Worm (Caenorhabditis elegans) whole organism, L4 larva: ENCODE measurements around the gene F35H8.2.

Experiments used
- F49E8.2 ChIP-seq: sonication (generic microtip); optimal IDR thresholded peaks from 2 replicates; lab custom pipeline; 2016; ENCODE audit warnings: missing compliant biosample characterization, mild to moderate bottlenecking, missing genetic modification characterization, borderline replicate concordance
- Y48G9A.11 ChIP-seq: fragments of 200-800 bp; sonication (Bioruptor generic); IDR thresholded peaks from 2 replicates; pipeline ENCODE4 v1.3.6; 2022; ENCODE audit warnings: missing genetic modification reagents, missing genetic modification characterization, missing compliant biosample characterization
- Y5F2A.4 ChIP-seq: fragments of 200-800 bp; sonication (Bioruptor generic); optimal IDR thresholded peaks from 2 replicates; lab custom pipeline; 2018; ENCODE audit warnings: mild to moderate bottlenecking, missing genetic modification characterization, missing compliant biosample characterization
- ZK337.2 ChIP-seq: fragments of 200-800 bp; sonication (Bioruptor generic); IDR thresholded peaks from 2 replicates; pipeline ENCODE4 v1.3.6; 2022; ENCODE audit warnings: missing genetic modification reagents, missing genetic modification characterization, missing compliant biosample characterization
- aha-1 ChIP-seq: fragments of 150-350 bp; peaks from one replicate; lab custom pipeline; 2014; ENCODE audit warnings: missing biosample characterization, missing genetic modification characterization
- ceh-28 ChIP-seq: fragments of 150-350 bp; optimal IDR thresholded peaks from 2 replicates; lab custom pipeline; 2014; ENCODE audit warnings: missing biosample characterization, missing genetic modification reagents, missing genetic modification characterization
- ceh-44 ChIP-seq: fragments of 200-800 bp; sonication (Bioruptor generic); IDR thresholded peaks from 2 replicates; pipeline ENCODE4 v1.3.6; 2022; ENCODE audit warnings: missing genetic modification reagents, missing genetic modification characterization, missing compliant biosample characterization
- ceh-82 ChIP-seq: sonication (generic microtip); optimal IDR thresholded peaks from 2 replicates; lab custom pipeline; 2017; ENCODE audit warnings: missing biosample characterization, missing genetic modification characterization
- ctbp-1 ChIP-seq: fragments of 200-800 bp; sonication (Bioruptor generic); IDR thresholded peaks from 2 replicates; pipeline ENCODE4 v1.3.6; 2022; ENCODE audit warnings: missing genetic modification reagents, missing genetic modification characterization, missing compliant biosample characterization
- daf-16 ChIP-seq, 3 experiments: sonication (generic microtip); optimal IDR thresholded peaks; 2 replicates each; lab custom pipeline; 2016 to 2017; ENCODE audit warnings: missing genetic modification characterization in 3 of 3, missing genetic modification reagents in 3 of 3, mild to moderate bottlenecking in 2 of 3, missing compliant biosample characterization in 2 of 3, missing biosample characterization in 1 of 3, moderate library complexity in 1 of 3
- dmd-6 ChIP-seq: fragments of 200-800 bp; sonication (Bioruptor generic); IDR thresholded peaks from 2 replicates; pipeline ENCODE4 v1.3.6; 2022; ENCODE audit warnings: missing genetic modification reagents, missing genetic modification characterization, missing compliant biosample characterization
- duxl-1 ChIP-seq: sonication (generic microtip); optimal IDR thresholded peaks from 2 replicates; lab custom pipeline; 2016; ENCODE audit warnings: mild to moderate bottlenecking, missing genetic modification characterization, moderate library complexity, missing compliant biosample characterization; ENCODE audit not compliant: poor library complexity
- dve-1 ChIP-seq: sonication (generic microtip); optimal IDR thresholded peaks from 2 replicates; lab custom pipeline; 2017; ENCODE audit warnings: antibody characterized with exemption, mild to moderate bottlenecking, missing genetic modification characterization, missing compliant biosample characterization; ENCODE audit not compliant: insufficient read depth
- egl-43 ChIP-seq: fragments of 200-800 bp; sonication (Bioruptor generic); IDR thresholded peaks from 2 replicates; pipeline ENCODE4 v1.3.6; 2022; ENCODE audit warnings: missing genetic modification reagents, missing genetic modification characterization, missing compliant biosample characterization
- fkh-10 ChIP-seq: fragments of 150-350 bp; optimal IDR thresholded peaks from 2 replicates; lab custom pipeline; 2014; ENCODE audit warnings: missing biosample characterization, missing genetic modification reagents, missing genetic modification characterization
- hif-1 ChIP-seq, 2 experiments: sonication (generic microtip); optimal IDR thresholded peaks; 2 replicates each; lab custom pipeline; 2016 to 2017; ENCODE audit warnings: missing compliant biosample characterization in 2 of 2, missing genetic modification characterization in 2 of 2, missing genetic modification reagents in 2 of 2, missing genotype in 2 of 2, mild to moderate bottlenecking in 1 of 2
- hlh-11 ChIP-seq: fragments of 200-800 bp; sonication (Bioruptor generic); optimal IDR thresholded peaks from 2 replicates; lab custom pipeline; 2018; ENCODE audit warnings: mild to moderate bottlenecking, missing genetic modification characterization, missing compliant biosample characterization
- hlh-30 ChIP-seq: sonication (generic microtip); optimal IDR thresholded peaks from 2 replicates; lab custom pipeline; 2017; ENCODE audit warnings: antibody characterized with exemption, mild to moderate bottlenecking, missing genetic modification characterization, missing compliant biosample characterization; ENCODE audit not compliant: insufficient read depth
- lin-1 ChIP-seq: fragments of 200-800 bp; sonication (Bioruptor generic); IDR thresholded peaks from 2 replicates; pipeline ENCODE4 v1.3.6; 2022; ENCODE audit warnings: missing genetic modification reagents, missing genetic modification characterization, missing compliant biosample characterization
- lir-3 ChIP-seq: sonication (generic microtip); optimal IDR thresholded peaks from 2 replicates; lab custom pipeline; 2016; ENCODE audit warnings: mild to moderate bottlenecking, missing genetic modification characterization, missing compliant biosample characterization
- mdl-1 ChIP-seq, 2 experiments: fragments of 150-350 bp in 1 of 2; sonication (generic microtip) in 1 of 2; optimal IDR thresholded peaks; 2 replicates each; lab custom pipeline; 2014 to 2017; ENCODE audit warnings: missing biosample characterization in 2 of 2, missing genetic modification characterization in 2 of 2
- mep-1 ChIP-seq: fragments of 150-350 bp; sonication (generic microtip); optimal IDR thresholded peaks from 3 replicates; lab custom pipeline; 2014; ENCODE audit warnings: missing biosample characterization, missing genetic modification characterization
- mes-2 ChIP-seq: sonication (generic microtip); optimal IDR thresholded peaks from 2 replicates; lab custom pipeline; 2016; ENCODE audit warnings: missing genotype, mild to moderate bottlenecking, missing genetic modification characterization, missing compliant biosample characterization; ENCODE audit not compliant: poor library complexity, severe bottlenecking
- mxl-2 ChIP-seq: fragments of 200-800 bp; sonication (Bioruptor generic); conservative IDR thresholded peaks from 2 replicates; pipeline ENCODE4 v1.3.6; 2022; ENCODE audit warnings: missing genetic modification reagents, missing genetic modification characterization, missing compliant biosample characterization
- mxl-3 ChIP-seq: fragments of 200-800 bp; sonication (Bioruptor generic); optimal IDR thresholded peaks from 2 replicates; lab custom pipeline; 2018; ENCODE audit warnings: mild to moderate bottlenecking, missing genetic modification characterization, missing compliant biosample characterization
- nhr-28 ChIP-seq: fragments of 150-350 bp; optimal IDR thresholded peaks from 2 replicates; lab custom pipeline; 2014; ENCODE audit warnings: missing biosample characterization, missing genetic modification characterization
- nhr-41 ChIP-seq: fragments of 200-800 bp; sonication (Bioruptor generic); IDR thresholded peaks from 2 replicates; pipeline ENCODE4 v1.3.6; 2022; ENCODE audit warnings: missing genetic modification reagents, missing genetic modification characterization, missing compliant biosample characterization
- nhr-48 ChIP-seq: sonication (generic microtip); optimal IDR thresholded peaks from 2 replicates; lab custom pipeline; 2016; ENCODE audit warnings: mild to moderate bottlenecking, missing genetic modification characterization, missing compliant biosample characterization
- nhr-77 ChIP-seq: fragments of 150-350 bp; optimal IDR thresholded peaks from 2 replicates; lab custom pipeline; 2014; ENCODE audit warnings: missing biosample characterization, missing genetic modification characterization
- pha-4 ChIP-seq, 2 experiments: fragments of 150-350 bp in 1 of 2; fragments of 200-800 bp in 1 of 2; sonication (Bioruptor generic) in 1 of 2; IDR thresholded peaks in 1 of 2; optimal IDR thresholded peaks in 1 of 2; 2 replicates each; pipeline versions ENCODE4 v1.3.6 to Lab custom; 2014 to 2022; ENCODE audit warnings: missing genetic modification characterization in 2 of 2, missing genetic modification reagents in 2 of 2, missing biosample characterization in 1 of 2, missing compliant biosample characterization in 1 of 2
- set-16 ChIP-seq: fragments of 200-800 bp; sonication (Bioruptor generic); IDR thresholded peaks from 2 replicates; pipeline ENCODE4 v1.3.6; 2022; ENCODE audit warnings: missing genetic modification reagents, missing genetic modification characterization, missing compliant biosample characterization
- skn-1 ChIP-seq: fragments of 150-350 bp; optimal IDR thresholded peaks from 2 replicates; lab custom pipeline; 2014; ENCODE audit warnings: missing biosample characterization, missing genetic modification characterization
- snpc-4 ChIP-seq: fragments of 150-350 bp; optimal IDR thresholded peaks from 2 replicates; lab custom pipeline; 2014; ENCODE audit warnings: missing biosample characterization, missing genetic modification characterization
- tag-97 ChIP-seq: fragments of 200-800 bp; sonication (Bioruptor generic); IDR thresholded peaks from 2 replicates; pipeline ENCODE4 v1.3.6; 2022; ENCODE audit warnings: missing genetic modification characterization, missing compliant biosample characterization
- tra-1 ChIP-seq: fragments of 200-800 bp; sonication (Bioruptor generic); IDR thresholded peaks from 2 replicates; pipeline ENCODE4 v1.3.6; 2022; ENCODE audit warnings: missing genetic modification reagents, missing genetic modification characterization, missing compliant biosample characterization
- unc-62 ChIP-seq, 3 experiments: fragments of 150-350 bp in 1 of 3; sonication (generic microtip); optimal IDR thresholded peaks in 2 of 3; peaks in 1 of 3; 1 replicate in 1 of 3; 2 replicates in 2 of 3; lab custom pipeline; 2014 to 2017; ENCODE audit warnings: missing biosample characterization in 3 of 3, missing genetic modification characterization in 3 of 3, missing genetic modification reagents in 3 of 3, missing genotype in 1 of 3
- vab-7 ChIP-seq: fragments of 200-800 bp; sonication (Bioruptor generic); IDR thresholded peaks from 2 replicates; pipeline ENCODE4 v1.3.6; 2022; ENCODE audit warnings: missing genetic modification reagents, missing genetic modification characterization, missing compliant biosample characterization
- zfp-3 ChIP-seq: fragments of 200-800 bp; sonication (Bioruptor generic); conservative IDR thresholded peaks from 2 replicates; pipeline ENCODE4 v1.3.6; 2022; ENCODE audit warnings: missing genetic modification reagents, missing genetic modification characterization, missing compliant biosample characterization

Gene F35H8.2

ce11 chrII:9603419-9603818, 48.1 kb downstream of the F35H8.2 start (continued):
- TF ChIP-seq tag-97 (GFP tag; lab: Robert Waterston, UW) (no peak), Y48G9A.11 (no peak), skn-1 (tag; lab: Kevin White, UChicago) (no peak), mes-2 (tag; lab: Kevin White, UChicago) (peak; percentile 78), ctbp-1 (GFP tag; lab: Robert Waterston, UW) (peak; percentile 61; the same call in 1 of the 2 replicates), nhr-48 (peak; percentile 97), set-16 (GFP tag; lab: Robert Waterston, UW) (no peak), pha-4 (GFP tag; IDR thresholded peaks at IDR 0.05; lab: Robert Waterston, UW) (peak; percentile 82), pha-4 (tag; optimal IDR thresholded peaks at IDR 0.05; lab: Kevin White, UChicago) (peak; percentile 87), nhr-77 (tag; lab: Kevin White, UChicago) (peak; percentile 94), ceh-28 (tag; lab: Kevin White, UChicago) (no peak), ceh-44 (no peak), tra-1 (GFP tag; lab: Robert Waterston, UW) (peak; percentile 97), nhr-41 (GFP tag; lab: Robert Waterston, UW) (no peak), ZK337.2 (GFP tag; lab: Robert Waterston, UW) (no peak), ceh-82 (tag; lab: Kevin White, UChicago) (no peak), Y5F2A.4 (GFP tag; lab: Kevin White, UChicago) (no peak), fkh-10 (GFP tag; lab: Kevin White, UChicago) (peak; percentile 30), duxl-1 (tag; lab: Kevin White, UChicago) (peak; percentile 53)
- TF ChIP-seq, all 104 proteins: peak for 56

DNA sequence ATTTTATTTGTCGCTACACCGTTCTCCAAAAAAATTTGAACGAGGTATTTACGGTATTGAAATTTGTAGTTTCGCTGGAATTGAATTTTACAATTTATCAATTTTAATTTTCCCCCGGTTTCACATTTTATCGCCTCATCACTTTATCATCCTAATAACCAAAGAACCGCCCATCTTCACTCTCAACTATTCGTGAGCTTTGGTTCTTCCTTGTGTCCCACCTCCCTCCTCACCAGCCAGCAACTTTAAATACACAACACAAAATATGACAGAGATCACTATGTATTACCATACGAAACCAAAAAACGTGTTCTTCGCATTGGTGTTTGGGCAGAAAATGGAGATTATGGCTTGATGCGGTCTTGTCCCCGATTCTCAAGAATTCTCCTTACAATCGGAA, 48.8 kb downstream of the F35H8.2 start:
- TF ChIP-seq lir-3, result no peak
- peak in 1 of 2 experiments; percentile 69 for TF ChIP-seq unc-62 (GFP tag; optimal IDR thresholded peaks at IDR 0.05 in 1 of 2; lab: Kevin White, UChicago)
- TF ChIP-seq unc-62 (tag; optimal IDR thresholded peaks at IDR 0.05; lab: Kevin White, UChicago), result no peak
- TF ChIP-seq mxl-2 (GFP tag; lab: Robert Waterston, UW), result no peak
- peak; percentile 82 for TF ChIP-seq nhr-28 (tag; lab: Kevin White, UChicago)
- TF ChIP-seq daf-16 (GFP tag; optimal IDR thresholded peaks at IDR 0.05; lab: Kevin White, UChicago), result no peak
- TF ChIP-seq daf-16 (tag; optimal IDR thresholded peaks at IDR 0.05; lab: Kevin White, UChicago), result peak; percentile 61
- TF ChIP-seq hlh-30 (tag; lab: Kevin White, UChicago), result peak; percentile 24
- peak; percentile 47 for TF ChIP-seq hlh-11 (tag; lab: Kevin White, UChicago)
- peak; percentile 73 for TF ChIP-seq dve-1
- 0 out of 2 replicates have a peak, but pooled peaks have one; percentile 28 for TF ChIP-seq tra-1 (GFP tag; lab: Robert Waterston, UW)
- TF ChIP-seq mep-1 (tag; lab: Kevin White, UChicago), result peak; percentile 6
- TF ChIP-seq fkh-10 (GFP tag; lab: Kevin White, UChicago), result no peak
- TF ChIP-seq mxl-3 (GFP tag; lab: Kevin White, UChicago), result peak; percentile 34
- TF ChIP-seq mes-2 (tag; lab: Kevin White, UChicago), result peak; percentile 30
- peak; percentile 72 for TF ChIP-seq dmd-6 (GFP tag; lab: Robert Waterston, UW)
- peak in 1 of 2 experiments; percentile 41 for TF ChIP-seq mdl-1 (tag; optimal IDR thresholded peaks at IDR 0.05; lab: Kevin White, UChicago)
- no peak for TF ChIP-seq egl-43 (GFP tag; lab: Robert Waterston, UW)
- TF ChIP-seq hif-1 (tag; optimal IDR thresholded peaks at IDR 0.05; lab: Kevin White, UChicago), result peak in 1 of 2 experiments; percentile 15
- no peak for TF ChIP-seq zfp-3
- peak; percentile 31; the same call in 1 of the 2 replicates for TF ChIP-seq lin-1 (GFP tag; lab: Robert Waterston, UW)
- TF ChIP-seq aha-1 (tag; lab: Kevin White, UChicago), result peak; percentile 58
- TF ChIP-seq vab-7 (GFP tag; lab: Robert Waterston, UW), result no peak
- TF ChIP-seq F49E8.2 (tag; lab: Kevin White, UChicago), result no peak
- no peak for TF ChIP-seq snpc-4 (tag; lab: Kevin White, UChicago)
